Fruit fly (Drosophila melanogaster): ENCODE measurements around the gene CG1231.

DNA sequence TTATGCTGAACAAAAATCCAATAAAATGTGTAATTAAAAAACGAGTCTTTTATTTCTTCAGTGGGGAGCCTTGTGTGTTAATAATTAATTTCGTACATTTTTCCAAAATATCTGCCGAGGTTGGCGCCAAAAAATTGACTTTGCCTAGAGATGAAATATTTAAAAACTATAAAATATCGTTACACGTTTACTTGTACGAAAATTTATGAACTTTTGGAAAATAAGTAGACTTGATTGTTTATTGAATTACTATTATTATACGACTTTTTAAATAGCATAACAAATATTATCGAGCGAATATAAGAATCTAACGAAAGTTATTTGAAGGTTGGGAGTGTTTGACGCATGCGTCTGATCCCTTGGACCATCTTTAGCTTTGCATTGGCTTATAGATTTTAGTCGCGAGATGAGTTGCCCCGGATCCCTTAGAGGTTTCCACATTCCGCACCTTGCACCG lies at the start of gene CG1231:
- TF ChIP-seq usp (GFP tag; optimal IDR thresholded peaks at IDR 0.05) = no peak
- no peak for TF ChIP-seq Dll (optimal IDR thresholded peaks at IDR 0.05)
- no peak for TF ChIP-seq pan (optimal IDR thresholded peaks at IDR 0.05)
- no peak for TF ChIP-seq psq (optimal IDR thresholded peaks at IDR 0.05)
- TF ChIP-seq CG8478 (optimal IDR thresholded peaks at IDR 0.05) = no peak
- TF ChIP-seq EcR (GFP tag; optimal IDR thresholded peaks at IDR 0.05) = no peak
